Fruit fly (Drosophila melanogaster) Kc167 (cell line): ENCODE measurements around the gene RpL28.

Experiments
- Myc ChIP-seq: fragments of >200 bp; optimal IDR thresholded peaks from 2 replicates; lab custom pipeline; 2017; ENCODE audit warnings: missing external identifiers
- Sin3A ChIP-seq: fragments of >200 bp; optimal IDR thresholded peaks from 2 replicates; lab custom pipeline; 2018; ENCODE audit warnings: missing external identifiers
- h ChIP-seq: fragments of >200 bp; optimal IDR thresholded peaks from 3 replicates; lab custom pipeline; 2018; ENCODE audit warnings: missing external identifiers
- insv ChIP-seq: fragments of >200 bp; optimal IDR thresholded peaks from 3 replicates; lab custom pipeline; 2018; ENCODE audit warnings: missing external identifiers
- psq ChIP-seq: fragments of >200 bp; optimal IDR thresholded peaks from 2 replicates; lab custom pipeline; 2017; ENCODE audit warnings: missing external identifiers
- ttk ChIP-seq: sonication (Bioruptor generic); optimal IDR thresholded peaks from 2 replicates; lab custom pipeline; 2017; ENCODE audit warnings: missing external identifiers

The RpL28 gene

dm6 chr3L:3240597-3241367, 18.0 kb upstream of the RpL28 start:
- TF ChIP-seq h (lab: Kevin White, UChicago) = no peak
- no peak for TF ChIP-seq ttk (lab: Kevin White, UChicago)
- no peak for TF ChIP-seq insv (lab: Kevin White, UChicago)
- no peak for TF ChIP-seq Sin3A (lab: Kevin White, UChicago)
- TF ChIP-seq psq (lab: Kevin White, UChicago) = no peak
- TF ChIP-seq Myc (lab: Kevin White, UChicago) = no peak

- TF ChIP-seq Sin3A (lab: Kevin White, UChicago) (no peak), psq (lab: Kevin White, UChicago) (no peak), h (lab: Kevin White, UChicago) (no peak), Myc (lab: Kevin White, UChicago) (no peak), insv (lab: Kevin White, UChicago) (no peak), ttk (lab: Kevin White, UChicago) (no peak)
These were observed 17.2 kb upstream of the RpL28 start for dm6 chr3L:3239785-3240596.

dm6 chr3L:3239033-3239752, 16.4 kb upstream of the RpL28 start, which contains the start of gene CG17746:
TSS of gene CG17746 (minus strand) at chr3L:3239578.
- TF ChIP-seq Sin3A (lab: Kevin White, UChicago) (no peak), Myc (lab: Kevin White, UChicago) (no peak), insv (lab: Kevin White, UChicago) (no peak), h (lab: Kevin White, UChicago) (no peak)

- TF ChIP-seq Sin3A (lab: Kevin White, UChicago) = no peak
- no peak for TF ChIP-seq psq (lab: Kevin White, UChicago)
- no peak for TF ChIP-seq insv (lab: Kevin White, UChicago)
- no peak for TF ChIP-seq Myc (lab: Kevin White, UChicago)
- TF ChIP-seq h (lab: Kevin White, UChicago) = no peak
- no peak for TF ChIP-seq ttk (lab: Kevin White, UChicago)
These were observed 13.6 kb upstream of the RpL28 start for dm6 chr3L:3236319-3236718.

- TF ChIP-seq Sin3A (lab: Kevin White, UChicago) (no peak), insv (lab: Kevin White, UChicago) (no peak), ttk (lab: Kevin White, UChicago) (no peak), h (lab: Kevin White, UChicago) (no peak), psq (lab: Kevin White, UChicago) (no peak), Myc (lab: Kevin White, UChicago) (no peak)
These were observed 3.7 kb upstream of the RpL28 start for dm6 chr3L:3226458-3226783.

- TF ChIP-seq psq (lab: Kevin White, UChicago) (no peak), insv (lab: Kevin White, UChicago) (no peak), Myc (lab: Kevin White, UChicago) (no peak), h (lab: Kevin White, UChicago) (no peak), ttk (lab: Kevin White, UChicago) (no peak), Sin3A (lab: Kevin White, UChicago) (no peak)
These were observed 3.2 kb upstream of the RpL28 start for dm6 chr3L:3225769-3226457.

- TF ChIP-seq h (lab: Kevin White, UChicago) = no peak
- no peak for TF ChIP-seq insv (lab: Kevin White, UChicago)
- no peak for TF ChIP-seq Myc (lab: Kevin White, UChicago)
- TF ChIP-seq ttk (lab: Kevin White, UChicago) = no peak
- no peak for TF ChIP-seq Sin3A (lab: Kevin White, UChicago)
- no peak for TF ChIP-seq psq (lab: Kevin White, UChicago)
These were observed 2.3 kb upstream of the RpL28 start, which contains the start of gene Larp4B for dm6 chr3L:3224740-3225719. TSS of gene Larp4B (plus strand) at chr3L:3224838.

dm6 chr3L:3223390-3223914, 692 bp upstream of the RpL28 start:
- TF ChIP-seq psq (lab: Kevin White, UChicago) = no peak
- TF ChIP-seq Myc (lab: Kevin White, UChicago) = no peak
- no peak for TF ChIP-seq insv (lab: Kevin White, UChicago)
- TF ChIP-seq h (lab: Kevin White, UChicago) = no peak
- no peak for TF ChIP-seq Sin3A (lab: Kevin White, UChicago)
- TF ChIP-seq ttk (lab: Kevin White, UChicago) = no peak

dm6 chr3L:3218859-3219258, 3.9 kb downstream of the RpL28 start, which contains the start of the genes hob and nSMase:
TSS of gene hob (minus strand) at chr3L:3218920.
TSS of gene nSMase (plus strand) at chr3L:3219156.
- TF ChIP-seq insv (lab: Kevin White, UChicago) (no peak), Sin3A (lab: Kevin White, UChicago) (no peak), Myc (lab: Kevin White, UChicago) (no peak), h (lab: Kevin White, UChicago) (no peak), ttk (lab: Kevin White, UChicago) (no peak), psq (lab: Kevin White, UChicago) (no peak)
